Worm (Caenorhabditis elegans) whole organism, L4 larva: Measurements from ENCODE around the gene clec-228.

ENCODE experiments used
- F49E8.2 ChIP-seq: sonication (generic microtip); optimal IDR thresholded peaks from 2 replicates; lab custom pipeline; 2016; ENCODE audit warnings: missing compliant biosample characterization, mild to moderate bottlenecking, missing genetic modification characterization, borderline replicate concordance
- Y48G9A.11 ChIP-seq: fragments of 200-800 bp; sonication (Bioruptor generic); IDR thresholded peaks from 2 replicates; pipeline ENCODE4 v1.3.6; 2022; ENCODE audit warnings: missing genetic modification reagents, missing genetic modification characterization, missing compliant biosample characterization
- ZK337.2 ChIP-seq: fragments of 200-800 bp; sonication (Bioruptor generic); IDR thresholded peaks from 2 replicates; pipeline ENCODE4 v1.3.6; 2022; ENCODE audit warnings: missing genetic modification reagents, missing genetic modification characterization, missing compliant biosample characterization
- aha-1 ChIP-seq: fragments of 150-350 bp; peaks from one replicate; lab custom pipeline; 2014; ENCODE audit warnings: missing biosample characterization, missing genetic modification characterization
- ceh-82 ChIP-seq: sonication (generic microtip); optimal IDR thresholded peaks from 2 replicates; lab custom pipeline; 2017; ENCODE audit warnings: missing biosample characterization, missing genetic modification characterization
- daf-16 ChIP-seq, 3 experiments: sonication (generic microtip); optimal IDR thresholded peaks; 2 replicates each; lab custom pipeline; 2016 to 2017; ENCODE audit warnings: missing genetic modification characterization in 3 of 3, missing genetic modification reagents in 3 of 3, mild to moderate bottlenecking in 2 of 3, missing compliant biosample characterization in 2 of 3, missing biosample characterization in 1 of 3, moderate library complexity in 1 of 3
- dve-1 ChIP-seq: sonication (generic microtip); optimal IDR thresholded peaks from 2 replicates; lab custom pipeline; 2017; ENCODE audit warnings: antibody characterized with exemption, mild to moderate bottlenecking, missing genetic modification characterization, missing compliant biosample characterization; ENCODE audit not compliant: insufficient read depth
- hlh-11 ChIP-seq: fragments of 200-800 bp; sonication (Bioruptor generic); optimal IDR thresholded peaks from 2 replicates; lab custom pipeline; 2018; ENCODE audit warnings: mild to moderate bottlenecking, missing genetic modification characterization, missing compliant biosample characterization
- lin-1 ChIP-seq: fragments of 200-800 bp; sonication (Bioruptor generic); IDR thresholded peaks from 2 replicates; pipeline ENCODE4 v1.3.6; 2022; ENCODE audit warnings: missing genetic modification reagents, missing genetic modification characterization, missing compliant biosample characterization
- mep-1 ChIP-seq: fragments of 150-350 bp; sonication (generic microtip); optimal IDR thresholded peaks from 3 replicates; lab custom pipeline; 2014; ENCODE audit warnings: missing biosample characterization, missing genetic modification characterization
- nhr-10 ChIP-seq: fragments of 150-350 bp; optimal IDR thresholded peaks from 2 replicates; lab custom pipeline; 2014; ENCODE audit warnings: missing biosample characterization, missing genetic modification characterization
- nhr-25 ChIP-seq: sonication (generic microtip); optimal IDR thresholded peaks from 2 replicates; lab custom pipeline; 2017; ENCODE audit warnings: missing genetic modification characterization, mild to moderate bottlenecking, missing compliant biosample characterization, antibody characterized with exemption, moderate library complexity, borderline replicate concordance; ENCODE audit not compliant: insufficient read depth
- unc-62 ChIP-seq, 3 experiments: fragments of 150-350 bp in 1 of 3; sonication (generic microtip); optimal IDR thresholded peaks in 2 of 3; peaks in 1 of 3; 1 replicate in 1 of 3; 2 replicates in 2 of 3; lab custom pipeline; 2014 to 2017; ENCODE audit warnings: missing biosample characterization in 3 of 3, missing genetic modification characterization in 3 of 3, missing genetic modification reagents in 3 of 3, missing genotype in 1 of 3

DNA sequence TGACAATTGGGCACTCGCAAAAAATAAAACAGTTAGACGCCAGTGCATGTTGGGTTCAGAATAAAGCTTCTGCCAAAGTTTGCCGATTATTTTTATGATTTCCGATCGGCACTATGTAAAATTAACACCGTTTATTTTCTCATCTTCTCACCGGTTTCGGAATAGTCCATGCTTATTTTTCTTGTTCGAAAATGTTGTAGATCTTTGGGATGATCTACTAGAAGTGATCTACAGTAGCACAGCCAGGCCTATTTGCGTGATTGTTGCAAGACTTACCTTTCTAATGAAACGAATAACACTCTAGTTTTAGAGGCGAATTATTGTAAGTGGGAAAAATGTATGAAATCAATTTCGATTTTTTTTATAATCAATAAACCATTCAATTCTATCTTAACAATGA lies 11.4 kb upstream of the clec-228 start, which contains the start of gene clec-231:
- no peak for TF ChIP-seq aha-1 (tag; lab: Kevin White, UChicago)
- TF ChIP-seq ceh-82 (tag; lab: Kevin White, UChicago) = no peak
- no peak for TF ChIP-seq mep-1
- no peak for TF ChIP-seq unc-62 (GFP tag; optimal IDR thresholded peaks at IDR 0.05 in 1 of 2; lab: Kevin White, UChicago)
- TF ChIP-seq unc-62 (tag; optimal IDR thresholded peaks at IDR 0.05; lab: Kevin White, UChicago) = no peak
- no peak for TF ChIP-seq hlh-11 (tag; lab: Kevin White, UChicago)
- TF ChIP-seq lin-1 (GFP tag; lab: Robert Waterston, UW) = no peak
- no peak for TF ChIP-seq ZK337.2 (GFP tag; lab: Robert Waterston, UW)
- TF ChIP-seq daf-16 (GFP tag; optimal IDR thresholded peaks at IDR 0.05; lab: Kevin White, UChicago) = no peak
- no peak for TF ChIP-seq daf-16 (tag; optimal IDR thresholded peaks at IDR 0.05; lab: Kevin White, UChicago)
- TF ChIP-seq nhr-25 (tag; lab: Kevin White, UChicago) = no peak
- no peak for TF ChIP-seq nhr-10 (tag; lab: Kevin White, UChicago)
- no peak for TF ChIP-seq dve-1 (tag; lab: Kevin White, UChicago)
- TF ChIP-seq F49E8.2 (tag; lab: Kevin White, UChicago) = no peak
- no peak for TF ChIP-seq Y48G9A.11 (GFP tag; lab: Robert Waterston, UW)
